Worm (Caenorhabditis elegans): ENCODE results near the gene F54F7.9.

ce11 chrX:11848618-11849017, at the start of gene F54F7.9:
- TF ChIP-seq ztf-4 (tag; optimal IDR thresholded peaks at IDR 0.05), result no peak
- no peak for TF ChIP-seq nfya-1 (tag; optimal IDR thresholded peaks at IDR 0.05; ENCODE audit: insufficient read depth)
